Worm (Caenorhabditis elegans) whole organism, L4/young adult: ENCODE data around the gene T08G3.6.

Source experiments
- W03F9.2 ChIP-seq: fragments of 150-350 bp; optimal IDR thresholded peaks from 2 replicates; lab custom pipeline; 2014; ENCODE audit warnings: missing biosample characterization, missing genetic modification characterization
- dao-5 ChIP-seq: sonication (generic microtip); optimal IDR thresholded peaks from 2 replicates; lab custom pipeline; 2016; ENCODE audit warnings: missing genotype, missing genetic modification characterization, moderate library complexity, missing compliant biosample characterization
- him-1 ChIP-seq: sonication (generic microtip); optimal IDR thresholded peaks from 2 replicates; lab custom pipeline; 2016; ENCODE audit warnings: missing genotype, missing genetic modification reagents, missing genetic modification characterization, missing compliant biosample characterization

ce11 chrV:16399388-16399787, 46.4 kb upstream of the T08G3.6 start, which contains the start of gene sre-36:
- TF ChIP-seq him-1 (tag; lab: Kevin White, UChicago) (no peak), dao-5 (no peak), W03F9.2 (tag; lab: Kevin White, UChicago) (no peak)
